Worm (Caenorhabditis elegans) whole organism, L4 larva: ENCODE data around the gene fubl-2.

Experiments
- F10B5.3 ChIP-seq: sonication (generic microtip); optimal IDR thresholded peaks from 2 replicates; lab custom pipeline; 2016; ENCODE audit warnings: mild to moderate bottlenecking, missing genetic modification characterization, missing compliant biosample characterization
- F26F4.8 ChIP-seq: fragments of 200-800 bp; sonication (Bioruptor generic); conservative IDR thresholded peaks from 2 replicates; pipeline ENCODE4 v1.3.6; 2022; ENCODE audit warnings: missing genetic modification characterization, missing compliant biosample characterization
- F49E8.2 ChIP-seq: sonication (generic microtip); optimal IDR thresholded peaks from 2 replicates; lab custom pipeline; 2016; ENCODE audit warnings: missing compliant biosample characterization, mild to moderate bottlenecking, missing genetic modification characterization, borderline replicate concordance
- Y48G9A.11 ChIP-seq: fragments of 200-800 bp; sonication (Bioruptor generic); IDR thresholded peaks from 2 replicates; pipeline ENCODE4 v1.3.6; 2022; ENCODE audit warnings: missing genetic modification reagents, missing genetic modification characterization, missing compliant biosample characterization
- attf-4 ChIP-seq: sonication (generic microtip); optimal IDR thresholded peaks from 3 replicates; lab custom pipeline; 2017; ENCODE audit warnings: missing biosample characterization, missing genetic modification characterization
- ceh-32 ChIP-seq: sonication (generic microtip); optimal IDR thresholded peaks from 2 replicates; lab custom pipeline; 2016; ENCODE audit warnings: mild to moderate bottlenecking, missing genetic modification characterization, missing compliant biosample characterization; ENCODE audit not compliant: poor library complexity
- ces-1 ChIP-seq: fragments of 150-350 bp; sonication (generic microtip); optimal IDR thresholded peaks from 4 replicates; lab custom pipeline; 2014; ENCODE audit warnings: missing biosample characterization, missing genetic modification reagents, missing genetic modification characterization
- cey-2 ChIP-seq: sonication (generic microtip); optimal IDR thresholded peaks from 3 replicates; lab custom pipeline; 2017; ENCODE audit warnings: missing genetic modification characterization, mild to moderate bottlenecking, missing compliant biosample characterization, antibody characterized with exemption, borderline replicate concordance; ENCODE audit not compliant: insufficient read depth
- ctbp-1 ChIP-seq: fragments of 200-800 bp; sonication (Bioruptor generic); IDR thresholded peaks from 2 replicates; pipeline ENCODE4 v1.3.6; 2022; ENCODE audit warnings: missing genetic modification reagents, missing genetic modification characterization, missing compliant biosample characterization
- daf-16 ChIP-seq, 3 experiments: sonication (generic microtip); optimal IDR thresholded peaks; 2 replicates each; lab custom pipeline; 2016 to 2017; ENCODE audit warnings: missing genetic modification characterization in 3 of 3, missing genetic modification reagents in 3 of 3, mild to moderate bottlenecking in 2 of 3, missing compliant biosample characterization in 2 of 3, missing biosample characterization in 1 of 3, moderate library complexity in 1 of 3
- dmd-8 ChIP-seq: fragments of 200-800 bp; sonication (Bioruptor generic); IDR thresholded peaks from 2 replicates; pipeline ENCODE4 v1.3.6; 2022; ENCODE audit warnings: missing genetic modification characterization, missing compliant biosample characterization
- duxl-1 ChIP-seq: sonication (generic microtip); optimal IDR thresholded peaks from 2 replicates; lab custom pipeline; 2016; ENCODE audit warnings: mild to moderate bottlenecking, missing genetic modification characterization, moderate library complexity, missing compliant biosample characterization; ENCODE audit not compliant: poor library complexity
- fos-1 ChIP-seq: fragments of 150-350 bp; optimal IDR thresholded peaks from 2 replicates; lab custom pipeline; 2014; ENCODE audit warnings: missing biosample characterization, missing genetic modification characterization
- lin-15B ChIP-seq: fragments of 150-350 bp; sonication (generic microtip); optimal IDR thresholded peaks from 3 replicates; lab custom pipeline; 2014; ENCODE audit warnings: missing biosample characterization, missing genetic modification characterization
- lin-38 ChIP-seq: fragments of 200-800 bp; sonication (Bioruptor generic); IDR thresholded peaks from 2 replicates; pipeline ENCODE4 v1.3.6; 2022; ENCODE audit warnings: missing genetic modification reagents, missing genetic modification characterization, missing compliant biosample characterization
- lir-3 ChIP-seq: sonication (generic microtip); optimal IDR thresholded peaks from 2 replicates; lab custom pipeline; 2016; ENCODE audit warnings: mild to moderate bottlenecking, missing genetic modification characterization, missing compliant biosample characterization
- mdl-1 ChIP-seq, 2 experiments: fragments of 150-350 bp in 1 of 2; sonication (generic microtip) in 1 of 2; optimal IDR thresholded peaks; 2 replicates each; lab custom pipeline; 2014 to 2017; ENCODE audit warnings: missing biosample characterization in 2 of 2, missing genetic modification characterization in 2 of 2
- mdt-29 ChIP-seq: fragments of 200-800 bp; sonication (Bioruptor generic); IDR thresholded peaks from 2 replicates; pipeline ENCODE4 v1.3.6; 2022; ENCODE audit warnings: missing genetic modification reagents, missing genetic modification characterization, missing compliant biosample characterization
- mep-1 ChIP-seq: fragments of 150-350 bp; sonication (generic microtip); optimal IDR thresholded peaks from 3 replicates; lab custom pipeline; 2014; ENCODE audit warnings: missing biosample characterization, missing genetic modification characterization
- nhr-11 ChIP-seq: fragments of 150-350 bp; optimal IDR thresholded peaks from 2 replicates; lab custom pipeline; 2014; ENCODE audit warnings: missing biosample characterization, missing genetic modification characterization
- nhr-111 ChIP-seq: fragments of 200-800 bp; sonication (Bioruptor generic); optimal IDR thresholded peaks from 2 replicates; lab custom pipeline; 2018; ENCODE audit warnings: mild to moderate bottlenecking, missing genetic modification characterization, missing compliant biosample characterization
- nhr-25 ChIP-seq: sonication (generic microtip); optimal IDR thresholded peaks from 2 replicates; lab custom pipeline; 2017; ENCODE audit warnings: missing genetic modification characterization, mild to moderate bottlenecking, missing compliant biosample characterization, antibody characterized with exemption, moderate library complexity, borderline replicate concordance; ENCODE audit not compliant: insufficient read depth
- nhr-28 ChIP-seq: fragments of 150-350 bp; optimal IDR thresholded peaks from 2 replicates; lab custom pipeline; 2014; ENCODE audit warnings: missing biosample characterization, missing genetic modification characterization
- nhr-41 ChIP-seq: fragments of 200-800 bp; sonication (Bioruptor generic); IDR thresholded peaks from 2 replicates; pipeline ENCODE4 v1.3.6; 2022; ENCODE audit warnings: missing genetic modification reagents, missing genetic modification characterization, missing compliant biosample characterization
- nhr-42 ChIP-seq: fragments of 200-800 bp; sonication (Bioruptor generic); IDR thresholded peaks from 2 replicates; pipeline ENCODE4 v1.3.6; 2022; ENCODE audit warnings: missing genetic modification characterization, missing compliant biosample characterization
- nhr-48 ChIP-seq: sonication (generic microtip); optimal IDR thresholded peaks from 2 replicates; lab custom pipeline; 2016; ENCODE audit warnings: mild to moderate bottlenecking, missing genetic modification characterization, missing compliant biosample characterization
- nhr-6 ChIP-seq: fragments of 150-350 bp; optimal IDR thresholded peaks from 2 replicates; lab custom pipeline; 2014; ENCODE audit warnings: missing biosample characterization, missing genetic modification characterization
- nhr-76 ChIP-seq: fragments of 150-350 bp; optimal IDR thresholded peaks from 2 replicates; lab custom pipeline; 2014; ENCODE audit warnings: missing biosample characterization, missing genetic modification characterization
- pha-4 ChIP-seq, 2 experiments: fragments of 150-350 bp in 1 of 2; fragments of 200-800 bp in 1 of 2; sonication (Bioruptor generic) in 1 of 2; IDR thresholded peaks in 1 of 2; optimal IDR thresholded peaks in 1 of 2; 2 replicates each; pipeline versions ENCODE4 v1.3.6 to Lab custom; 2014 to 2022; ENCODE audit warnings: missing genetic modification characterization in 2 of 2, missing genetic modification reagents in 2 of 2, missing biosample characterization in 1 of 2, missing compliant biosample characterization in 1 of 2
- pqm-1 ChIP-seq: sonication (generic microtip); optimal IDR thresholded peaks from 2 replicates; lab custom pipeline; 2017; ENCODE audit warnings: missing biosample characterization, missing genetic modification characterization
- sdz-12 ChIP-seq: fragments of 200-800 bp; sonication (Bioruptor generic); optimal IDR thresholded peaks from 2 replicates; lab custom pipeline; 2018; ENCODE audit warnings: mild to moderate bottlenecking, missing genetic modification characterization, missing compliant biosample characterization
- snpc-4 ChIP-seq: fragments of 150-350 bp; optimal IDR thresholded peaks from 2 replicates; lab custom pipeline; 2014; ENCODE audit warnings: missing biosample characterization, missing genetic modification characterization
- unc-62 ChIP-seq, 3 experiments: fragments of 150-350 bp in 1 of 3; sonication (generic microtip); optimal IDR thresholded peaks in 2 of 3; peaks in 1 of 3; 1 replicate in 1 of 3; 2 replicates in 2 of 3; lab custom pipeline; 2014 to 2017; ENCODE audit warnings: missing biosample characterization in 3 of 3, missing genetic modification characterization in 3 of 3, missing genetic modification reagents in 3 of 3, missing genotype in 1 of 3
- vab-7 ChIP-seq: fragments of 200-800 bp; sonication (Bioruptor generic); IDR thresholded peaks from 2 replicates; pipeline ENCODE4 v1.3.6; 2022; ENCODE audit warnings: missing genetic modification reagents, missing genetic modification characterization, missing compliant biosample characterization
- zag-1 ChIP-seq: fragments of 150-350 bp; optimal IDR thresholded peaks from 2 replicates; lab custom pipeline; 2014; ENCODE audit warnings: missing biosample characterization, missing genetic modification characterization
- ztf-11 ChIP-seq: fragments of 150-350 bp; optimal IDR thresholded peaks from 2 replicates; lab custom pipeline; 2014; ENCODE audit warnings: missing biosample characterization, missing genetic modification characterization

The fubl-2 gene

DNA sequence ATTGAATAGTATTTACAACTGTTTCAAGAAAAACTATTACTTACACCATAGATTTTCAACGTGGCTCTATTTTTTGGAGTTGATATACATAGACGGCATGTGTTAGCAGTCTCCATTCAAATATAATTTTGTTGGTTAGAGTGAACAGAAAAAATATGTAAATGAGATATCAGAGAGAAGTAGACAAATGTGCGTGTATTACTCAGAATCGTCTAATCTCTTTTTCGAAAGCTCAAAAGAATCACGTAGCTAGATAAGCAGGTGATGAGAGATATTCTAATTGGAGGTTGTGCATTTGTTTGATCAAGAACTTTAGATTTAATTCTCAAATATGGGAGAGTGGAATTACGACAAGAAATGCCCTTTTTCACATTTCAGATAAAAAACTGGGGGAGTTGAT is 3.0 kb upstream of the fubl-2 start, which contains the start of gene ZK418.10:
TSS of gene ZK418.10 (minus strand) at position 148 of the 400 bp plus-strand sequence.
- TF ChIP-seq lir-3 (tag; lab: Kevin White, UChicago) (no peak), snpc-4 (no peak), nhr-11 (peak; percentile 13)

DNA sequence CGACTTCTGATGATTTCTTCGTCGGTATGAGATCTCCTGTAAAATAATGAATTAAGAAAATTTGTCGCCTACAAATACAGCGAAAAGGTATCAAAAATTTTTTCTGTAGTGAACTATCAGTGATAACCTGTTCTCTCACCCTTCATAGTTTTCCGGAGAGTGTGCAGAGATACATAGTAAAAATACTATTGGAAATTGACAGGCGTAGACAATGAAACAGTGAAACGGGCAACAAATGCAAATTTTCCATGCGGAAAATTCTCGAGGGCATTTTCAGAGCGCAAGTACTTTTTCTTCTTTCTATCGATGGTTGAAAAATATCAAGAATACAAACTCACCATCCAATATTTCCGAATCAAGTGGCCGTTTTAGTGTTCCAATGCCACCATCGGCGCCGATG is 361 bp downstream of the fubl-2 start:
- no peak for TF ChIP-seq fos-1
- TF ChIP-seq nhr-28 (tag; lab: Kevin White, UChicago), result peak; percentile 66
- no peak for TF ChIP-seq daf-16 (GFP tag; optimal IDR thresholded peaks at IDR 0.05; lab: Kevin White, UChicago)
- TF ChIP-seq daf-16 (tag; optimal IDR thresholded peaks at IDR 0.05; lab: Kevin White, UChicago), result peak; percentile 18
- no peak for TF ChIP-seq nhr-48 (tag; lab: Kevin White, UChicago)
- TF ChIP-seq dmd-8 (GFP tag; lab: Robert Waterston, UW), result no peak
- TF ChIP-seq F26F4.8 (GFP tag; lab: Robert Waterston, UW), result no peak
- no peak for TF ChIP-seq nhr-42 (GFP tag; lab: Robert Waterston, UW)
- no peak for TF ChIP-seq duxl-1 (tag; lab: Kevin White, UChicago)
- TF ChIP-seq, all 104 proteins: peak for 2

DNA sequence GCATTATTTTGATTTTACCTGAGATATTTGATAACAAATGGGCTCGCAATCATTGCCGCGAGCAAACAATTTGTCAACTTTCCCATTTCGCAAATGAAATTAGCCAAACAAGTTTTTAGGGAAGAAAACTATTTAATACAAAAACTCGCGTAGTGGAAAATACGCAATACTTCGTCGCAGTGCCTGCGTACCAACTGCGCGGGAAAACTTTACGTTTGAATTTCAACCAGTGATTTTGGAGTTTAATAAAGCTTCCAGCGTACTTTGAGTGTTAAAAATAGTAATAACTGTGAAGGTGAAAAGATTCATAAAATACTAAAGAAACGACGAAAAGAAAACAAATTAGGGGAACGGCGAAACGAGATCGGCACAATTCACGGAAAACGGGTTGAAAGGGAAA is 2.6 kb downstream of the fubl-2 start, which contains the start of gene tofu-7:
TSS of gene tofu-7 (minus strand) at position 111 of the 400 bp plus-strand sequence.
- TF ChIP-seq nhr-6 (tag; lab: Kevin White, UChicago) (no peak), mdl-1 (tag; optimal IDR thresholded peaks at IDR 0.05; lab: Kevin White, UChicago) (no peak), ceh-32 (tag; lab: Kevin White, UChicago) (no peak), Y48G9A.11 (GFP tag; lab: Robert Waterston, UW) (no peak), zag-1 (tag; lab: Kevin White, UChicago) (no peak), lin-38 (GFP tag; lab: Robert Waterston, UW) (peak; percentile 11; the same call in 1 of the 2 replicates), nhr-76 (no peak), ztf-11 (tag; lab: Kevin White, UChicago) (no peak), mep-1 (tag; lab: Kevin White, UChicago) (no peak)

DNA sequence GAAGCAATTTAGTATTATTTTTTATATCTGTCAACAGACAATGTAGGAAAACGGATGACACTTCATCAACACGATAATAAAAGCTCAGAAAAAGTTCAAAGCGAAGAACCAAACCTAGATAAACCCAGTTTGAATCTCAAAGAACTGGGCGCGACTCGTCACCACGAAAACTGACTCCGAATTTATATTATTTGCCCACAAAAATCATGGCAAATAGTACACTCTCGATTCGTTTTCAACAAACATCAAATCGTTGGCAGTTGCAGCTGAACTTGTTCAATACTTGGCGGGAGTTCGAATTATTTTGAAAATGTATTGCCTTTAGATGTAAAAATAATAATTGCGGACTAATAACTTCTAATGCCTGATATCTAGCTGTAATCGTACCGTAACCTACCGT is 4.4 kb downstream of the fubl-2 start:
- TF ChIP-seq unc-62 (GFP tag; optimal IDR thresholded peaks at IDR 0.05 in 1 of 2; lab: Kevin White, UChicago) (no peak), unc-62 (tag; optimal IDR thresholded peaks at IDR 0.05; lab: Kevin White, UChicago) (no peak), cey-2 (tag; lab: Kevin White, UChicago) (no peak), F49E8.2 (no peak), vab-7 (GFP tag; lab: Robert Waterston, UW) (no peak), nhr-25 (no peak), ces-1 (no peak), sdz-12 (GFP tag; lab: Kevin White, UChicago) (no peak), nhr-41 (GFP tag; lab: Robert Waterston, UW) (no peak), nhr-42 (GFP tag; lab: Robert Waterston, UW) (no peak), ctbp-1 (GFP tag; lab: Robert Waterston, UW) (no peak), attf-4 (tag; lab: Kevin White, UChicago) (no peak), mdt-29 (GFP tag; lab: Robert Waterston, UW) (no peak), lin-15B (tag; lab: Kevin White, UChicago) (no peak), nhr-111 (GFP tag; lab: Kevin White, UChicago) (no peak), F10B5.3 (tag; lab: Kevin White, UChicago) (no peak), pqm-1 (tag; lab: Kevin White, UChicago) (no peak), pha-4 (GFP tag; IDR thresholded peaks at IDR 0.05; lab: Robert Waterston, UW) (no peak), pha-4 (tag; optimal IDR thresholded peaks at IDR 0.05; lab: Kevin White, UChicago) (no peak), duxl-1 (tag; lab: Kevin White, UChicago) (no peak)
